Fruit fly (Drosophila melanogaster) whole organism, embryonic: ENCODE results near the gene Gycbeta100B.

Experiments
- Asciz ChIP-seq: fragments of 200-800 bp; sonication (Bioruptor generic); optimal IDR thresholded peaks from 2 replicates; lab custom pipeline; 2017; ENCODE audit warnings: missing biosample characterization, mild to moderate bottlenecking, missing genetic modification characterization, missing genetic modification reagents
- Atf-2 ChIP-seq: fragments of 200-800 bp; sonication (Bioruptor generic); optimal IDR thresholded peaks from 2 replicates; lab custom pipeline; 2016; ENCODE audit warnings: missing biosample characterization, missing genetic modification characterization
- Awh ChIP-seq: fragments of 200-800 bp; sonication (Bioruptor generic); IDR thresholded peaks from 2 replicates; pipeline ENCODE4, ENCODE4 v1.3.6; 2022; ENCODE audit warnings: missing biosample characterization, missing genetic modification characterization
- CG10209 ChIP-seq: fragments of 200-800 bp; sonication (Bioruptor generic); optimal IDR thresholded peaks from 3 replicates; lab custom pipeline; 2017; ENCODE audit warnings: missing biosample characterization, mild to moderate bottlenecking, missing genetic modification characterization, missing genetic modification reagents
- CG11247 ChIP-seq: fragments of 200-800 bp; sonication (Bioruptor generic); IDR thresholded peaks from 2 replicates; pipeline ENCODE4 v1.3.6; 2022; ENCODE audit warnings: missing biosample characterization, missing genetic modification characterization
- CG11696 ChIP-seq: fragments of 200-800 bp; sonication (Bioruptor generic); IDR thresholded peaks from 2 replicates; pipeline ENCODE4 v1.3.6; 2022; ENCODE audit warnings: missing biosample characterization, missing genetic modification characterization
- CG13287 ChIP-seq: fragments of 200-800 bp; sonication (Bioruptor generic); IDR thresholded peaks from 2 replicates; pipeline ENCODE4 v1.3.6; 2022; ENCODE audit warnings: missing biosample characterization, missing genetic modification characterization; ENCODE audit not compliant: partially characterized antibody
- CG13624 ChIP-seq: fragments of 200-800 bp; sonication (Bioruptor generic); optimal IDR thresholded peaks from 2 replicates; lab custom pipeline; 2016; ENCODE audit warnings: missing biosample characterization, missing genetic modification characterization
- CG15479 ChIP-seq: fragments of 200-800 bp; sonication (Bioruptor generic); optimal IDR thresholded peaks from 3 replicates; lab custom pipeline; 2019; ENCODE audit warnings: missing biosample characterization, mild to moderate bottlenecking, missing genetic modification characterization, moderate library complexity
- CG15601 ChIP-seq: fragments of 200-800 bp; sonication (Bioruptor generic); optimal IDR thresholded peaks from 3 replicates; lab custom pipeline; 2019; ENCODE audit warnings: missing biosample characterization, mild to moderate bottlenecking, missing genetic modification characterization, moderate library complexity
- CG16813 ChIP-seq: fragments of 200-800 bp; sonication (Bioruptor generic); IDR thresholded peaks from 3 replicates; pipeline ENCODE4 v1.3.6; 2022; ENCODE audit warnings: missing biosample characterization, missing genetic modification characterization; ENCODE audit not compliant: partially characterized antibody
- CG2120 ChIP-seq: fragments of 200-800 bp; sonication (Bioruptor generic); optimal IDR thresholded peaks from 3 replicates; lab custom pipeline; 2016; ENCODE audit warnings: missing biosample characterization, missing genetic modification characterization
- CG3065 ChIP-seq: fragments of 200-800 bp; sonication (Bioruptor generic); optimal IDR thresholded peaks from 2 replicates; lab custom pipeline; 2016; ENCODE audit warnings: missing biosample characterization, missing genetic modification characterization
- CG31224 ChIP-seq: fragments of 200-800 bp; sonication (Bioruptor generic); IDR thresholded peaks from 2 replicates; pipeline ENCODE4 v1.3.6; 2022; ENCODE audit warnings: missing biosample characterization, missing genetic modification characterization
- CG31388 ChIP-seq: fragments of 200-800 bp; sonication (Bioruptor generic); optimal IDR thresholded peaks from 2 replicates; lab custom pipeline; 2016; ENCODE audit warnings: missing biosample characterization, missing genetic modification characterization
- CG3995 ChIP-seq: fragments of 200-800 bp; sonication (Bioruptor generic); optimal IDR thresholded peaks from 3 replicates; lab custom pipeline; 2016; ENCODE audit warnings: missing biosample characterization, missing genetic modification characterization
- CG4730 ChIP-seq: fragments of 200-800 bp; sonication (Bioruptor generic); IDR thresholded peaks from 2 replicates; pipeline ENCODE4 v1.3.6; 2022; ENCODE audit warnings: missing biosample characterization, missing genetic modification characterization
- CG6791 ChIP-seq: fragments of 200-800 bp; sonication (Bioruptor generic); IDR thresholded peaks from 3 replicates; pipeline ENCODE4 v1.3.6; 2022; ENCODE audit warnings: missing biosample characterization, missing genetic modification characterization; ENCODE audit not compliant: partially characterized antibody
- CG7556 ChIP-seq: fragments of 200-800 bp; sonication (Bioruptor generic); optimal IDR thresholded peaks from 2 replicates; lab custom pipeline; 2017; ENCODE audit warnings: missing biosample characterization, mild to moderate bottlenecking, missing genetic modification characterization
- CG8765 ChIP-seq: fragments of 200-800 bp; sonication (Bioruptor generic); IDR thresholded peaks from 2 replicates; pipeline ENCODE4 v1.3.6; 2022; ENCODE audit warnings: missing biosample characterization, missing genetic modification characterization
- CG9215 ChIP-seq: fragments of 200-800 bp; sonication (Bioruptor generic); IDR thresholded peaks from 2 replicates; pipeline ENCODE4 v1.3.6; 2022; ENCODE audit warnings: missing biosample characterization, missing genetic modification characterization
- CoRest ChIP-seq: fragments of 200-800 bp; sonication (Bioruptor generic); optimal IDR thresholded peaks from 3 replicates; lab custom pipeline; 2018; ENCODE audit warnings: missing biosample characterization, mild to moderate bottlenecking, missing genetic modification characterization, moderate library complexity
- D ChIP-seq, 2 experiments: fragments of 200-800 bp in 1 of 2; fragments of >200 bp in 1 of 2; sonication (Bioruptor generic) in 1 of 2; optimal IDR thresholded peaks; 2 replicates in 1 of 2; 3 replicates in 1 of 2; lab custom pipeline; 2017; ENCODE audit warnings: mild to moderate bottlenecking in 1 of 2, missing biosample characterization in 1 of 2, missing genetic modification characterization in 1 of 2, missing genetic modification reagents in 1 of 2
- H15 ChIP-seq: fragments of 200-800 bp; sonication (Bioruptor generic); IDR thresholded peaks from 3 replicates; pipeline ENCODE4 v1.3.6; 2022; ENCODE audit warnings: missing biosample characterization, missing genetic modification characterization
- Hr3 ChIP-seq: fragments of 200-800 bp; sonication (Bioruptor generic); optimal IDR thresholded peaks from 3 replicates; lab custom pipeline; 2016; ENCODE audit warnings: missing biosample characterization, missing genetic modification characterization
- Hr39 ChIP-seq: fragments of >200 bp; optimal IDR thresholded peaks from 2 replicates; lab custom pipeline; 2017
- Med ChIP-seq: fragments of 200-800 bp; sonication (Bioruptor generic); peaks from one replicate; lab custom pipeline; 2016; ENCODE audit warnings: missing biosample characterization, missing genetic modification characterization, mild to moderate bottlenecking, inconsistent platforms, moderate library complexity
- Opbp ChIP-seq: fragments of 200-800 bp; sonication (Bioruptor generic); IDR thresholded peaks from 3 replicates; pipeline ENCODE4 v1.3.6; 2022; ENCODE audit warnings: missing biosample characterization, missing genetic modification characterization; ENCODE audit not compliant: partially characterized antibody
- PHDP ChIP-seq: fragments of 200-800 bp; sonication (Bioruptor generic); optimal IDR thresholded peaks from 3 replicates; lab custom pipeline; 2018; ENCODE audit warnings: missing biosample characterization, mild to moderate bottlenecking, missing genetic modification characterization, moderate library complexity
- Six4 ChIP-seq: fragments of 200-800 bp; sonication (Bioruptor generic); optimal IDR thresholded peaks from 2 replicates; lab custom pipeline; 2016; ENCODE audit warnings: missing biosample characterization, missing genetic modification characterization
- Vsx1 ChIP-seq: fragments of 200-800 bp; sonication (Bioruptor generic); optimal IDR thresholded peaks from 2 replicates; lab custom pipeline; 2017; ENCODE audit warnings: missing biosample characterization, mild to moderate bottlenecking, missing genetic modification characterization, missing genetic modification reagents
- Xrp1 ChIP-seq: fragments of 200-800 bp; sonication (Bioruptor generic); IDR thresholded peaks from 2 replicates; pipeline ENCODE4 v1.3.6; 2022; ENCODE audit warnings: missing biosample characterization, missing genetic modification characterization
- ap ChIP-seq: fragments of 200-800 bp; sonication (Bioruptor generic); IDR thresholded peaks from 2 replicates; pipeline ENCODE4 v1.3.6; 2022; ENCODE audit warnings: missing biosample characterization, missing genetic modification characterization
- bcd ChIP-seq: fragments of 200-800 bp; sonication (Bioruptor generic); optimal IDR thresholded peaks from 2 replicates; lab custom pipeline; 2017; ENCODE audit warnings: missing biosample characterization, mild to moderate bottlenecking, missing genetic modification characterization
- chif ChIP-seq, 2 experiments: fragments of 200-800 bp; sonication (Bioruptor generic); optimal IDR thresholded peaks; 3 replicates each; lab custom pipeline; 2016; ENCODE audit warnings: missing biosample characterization in 2 of 2, missing genetic modification characterization in 2 of 2
- chm ChIP-seq: fragments of 200-800 bp; sonication (Bioruptor generic); IDR thresholded peaks from 2 replicates; pipeline ENCODE4 v1.3.6; 2022; ENCODE audit warnings: missing biosample characterization, missing genetic modification characterization
- dan ChIP-seq: fragments of 200-800 bp; sonication (Bioruptor generic); IDR thresholded peaks from 2 replicates; pipeline ENCODE4 v1.3.6; 2022; ENCODE audit warnings: missing biosample characterization, missing genetic modification characterization
- dmrt11E ChIP-seq: fragments of 200-800 bp; sonication (Bioruptor generic); optimal IDR thresholded peaks from 3 replicates; lab custom pipeline; 2018; ENCODE audit warnings: missing biosample characterization, mild to moderate bottlenecking, missing genetic modification characterization, moderate library complexity
- en ChIP-seq: fragments of 200-800 bp; sonication (Bioruptor generic); optimal IDR thresholded peaks from 2 replicates; lab custom pipeline; 2016; ENCODE audit warnings: missing biosample characterization, missing genetic modification characterization
- fru ChIP-seq: fragments of >200 bp; optimal IDR thresholded peaks from 2 replicates; lab custom pipeline; 2017
- grn ChIP-seq: fragments of 200-800 bp; sonication (Bioruptor generic); optimal IDR thresholded peaks from 3 replicates; lab custom pipeline; 2017; ENCODE audit warnings: missing biosample characterization, missing genetic modification characterization
- h ChIP-seq: fragments of >200 bp; optimal IDR thresholded peaks from 2 replicates; lab custom pipeline; 2017
- her ChIP-seq: fragments of 200-800 bp; sonication (Bioruptor generic); optimal IDR thresholded peaks from 2 replicates; lab custom pipeline; 2016; ENCODE audit warnings: missing biosample characterization, missing genetic modification characterization
- jumu ChIP-seq: fragments of 200-800 bp; sonication (Bioruptor generic); optimal IDR thresholded peaks from 3 replicates; lab custom pipeline; 2016; ENCODE audit warnings: missing biosample characterization, missing genetic modification characterization
- kni ChIP-seq: fragments of 200-800 bp; sonication (Bioruptor generic); optimal IDR thresholded peaks from 3 replicates; lab custom pipeline; 2017; ENCODE audit warnings: mild to moderate bottlenecking, missing biosample characterization, missing genetic modification reagents, missing genetic modification characterization
- pho ChIP-seq: fragments of 200-800 bp; sonication (Bioruptor generic); optimal IDR thresholded peaks from 2 replicates; lab custom pipeline; 2016; ENCODE audit warnings: missing biosample characterization, missing genetic modification characterization
- ro ChIP-seq: fragments of 200-800 bp; sonication (Bioruptor generic); IDR thresholded peaks from 2 replicates; pipeline ENCODE4 v1.3.6; 2022; ENCODE audit warnings: missing biosample characterization, missing genetic modification characterization
- sob ChIP-seq: fragments of 200-800 bp; sonication (Bioruptor generic); IDR thresholded peaks from 2 replicates; pipeline ENCODE4 v1.3.6; 2022; ENCODE audit warnings: missing biosample characterization, missing genetic modification characterization
- tin ChIP-seq: fragments of 200-800 bp; sonication (Bioruptor generic); optimal IDR thresholded peaks from 3 replicates; lab custom pipeline; 2016; ENCODE audit warnings: missing biosample characterization, missing genetic modification characterization
- twi ChIP-seq: fragments of 200-800 bp; optimal IDR thresholded peaks from 2 replicates; lab custom pipeline; 2019; ENCODE audit warnings: missing biosample characterization, mild to moderate bottlenecking, missing genetic modification characterization, moderate library complexity
- vnd ChIP-seq: fragments of 200-800 bp; sonication (Bioruptor generic); IDR thresholded peaks from 3 replicates; pipeline ENCODE4 v1.3.6; 2022; ENCODE audit warnings: missing biosample characterization, missing genetic modification characterization; ENCODE audit not compliant: partially characterized antibody

Gycbeta100B gene

DNA sequence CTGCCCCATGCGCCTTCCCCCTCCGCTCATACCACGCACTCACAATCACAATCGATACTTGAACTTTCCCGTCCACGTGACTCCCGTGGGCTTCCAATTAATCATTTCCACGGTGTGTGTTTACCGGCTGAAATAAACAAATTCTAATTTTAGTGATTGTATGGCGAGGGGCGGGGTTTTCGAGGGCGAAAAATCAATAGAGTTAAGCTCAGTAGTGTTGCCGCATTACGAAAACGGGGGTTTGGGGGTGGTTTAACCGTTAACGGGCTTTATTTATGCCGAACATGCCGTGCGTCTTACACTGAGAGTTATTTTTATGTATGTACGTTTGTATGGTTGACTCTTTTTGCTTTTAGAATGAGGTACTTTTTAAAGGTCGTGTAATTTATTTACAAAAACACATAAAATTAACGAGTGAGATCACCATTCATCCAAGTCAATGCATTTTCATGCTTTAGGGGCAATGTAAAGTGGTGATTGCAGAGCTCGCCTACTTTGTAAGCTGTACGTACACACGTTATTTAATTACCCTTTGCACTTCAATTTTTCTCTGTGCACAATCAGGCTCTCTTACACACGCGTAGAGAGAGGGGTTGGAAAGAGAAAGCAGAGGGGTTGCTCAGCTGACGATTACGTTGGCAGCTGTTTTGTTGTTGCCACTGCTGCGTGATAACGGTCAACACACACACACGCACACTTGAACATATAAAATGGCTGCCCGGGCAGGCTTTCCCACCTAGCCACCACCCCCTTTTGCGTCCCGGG lies 88.1 kb downstream of the Gycbeta100B start (continued):
- TF ChIP-seq twi: peak; percentile 72
- TF ChIP-seq PHDP (tag; lab: Kevin White, UChicago): peak; percentile 88
- TF ChIP-seq Asciz: peak; percentile 74
- peak; percentile 85 for TF ChIP-seq Hr3
- no peak for TF ChIP-seq CG11247
- TF ChIP-seq chm (GFP tag; lab: Robert Waterston, UW): no peak
- peak; percentile 85 for TF ChIP-seq dmrt11E (tag; lab: Kevin White, UChicago)
- TF ChIP-seq ap: no peak
- peak; percentile 71 for TF ChIP-seq CG3065 (GFP tag; lab: Kevin White, UChicago)
- no peak for TF ChIP-seq grn (GFP tag; lab: Kevin White, UChicago)
- TF ChIP-seq H15 (GFP tag; lab: Robert Waterston, UW): no peak
- TF ChIP-seq pho (GFP tag; lab: Kevin White, UChicago): peak; percentile 84
- TF ChIP-seq CG31224: no peak
- TF ChIP-seq chif (GFP tag; optimal IDR thresholded peaks at IDR 0.05; lab: Kevin White, UChicago): peak; percentile 67 to 87
- TF ChIP-seq fru (lab: Kevin White, UChicago): no peak
- TF ChIP-seq CG15479 (GFP tag; lab: Kevin White, UChicago): peak; percentile 40
- no peak for TF ChIP-seq ro
- no peak for TF ChIP-seq Awh (GFP tag; lab: Robert Waterston, UW)
- peak; percentile 85 for TF ChIP-seq bcd (GFP tag; lab: Kevin White, UChicago)
- peak; percentile 71 for TF ChIP-seq Six4 (GFP tag; lab: Kevin White, UChicago)
- no peak for TF ChIP-seq h (lab: Kevin White, UChicago)
- TF ChIP-seq tin (GFP tag; lab: Kevin White, UChicago): peak; percentile 73
- peak; percentile 69 for TF ChIP-seq CG15601 (tag; lab: Kevin White, UChicago)
- TF ChIP-seq CoRest (tag; lab: Kevin White, UChicago): peak; percentile 92
- no peak for TF ChIP-seq CG4730
- no peak for TF ChIP-seq Xrp1 (GFP tag; lab: Robert Waterston, UW)
- TF ChIP-seq sob (GFP tag; lab: Robert Waterston, UW): no peak
- TF ChIP-seq CG13624 (GFP tag; lab: Kevin White, UChicago): peak; percentile 89
- TF ChIP-seq CG3995 (GFP tag; lab: Kevin White, UChicago): peak; percentile 27
- TF ChIP-seq Opbp (GFP tag; lab: Robert Waterston, UW): no peak
- peak; percentile 21 for TF ChIP-seq CG31388 (GFP tag; lab: Kevin White, UChicago)
- TF ChIP-seq CG16813 (GFP tag; lab: Robert Waterston, UW): no peak
- TF ChIP-seq her (GFP tag; lab: Kevin White, UChicago): peak; percentile 83
- peak; percentile 89 for TF ChIP-seq CG10209
- peak; percentile 92 for TF ChIP-seq CG2120 (GFP tag; lab: Kevin White, UChicago)
- TF ChIP-seq vnd: no peak
- TF ChIP-seq kni (GFP tag; lab: Kevin White, UChicago): peak; percentile 52
- TF ChIP-seq en: peak; percentile 81
- peak; percentile 97 for TF ChIP-seq Med
- peak; percentile 94 for TF ChIP-seq CG7556 (GFP tag; lab: Kevin White, UChicago)
- no peak for TF ChIP-seq CG13287
- TF ChIP-seq CG9215: no peak
- TF ChIP-seq Hr39 (lab: Kevin White, UChicago): no peak
- no peak for TF ChIP-seq CG6791 (GFP tag; lab: Robert Waterston, UW)
- no peak for TF ChIP-seq CG8765 (GFP tag; lab: Robert Waterston, UW)
- TF ChIP-seq Atf-2: peak; percentile 83
- no peak for TF ChIP-seq D (optimal IDR thresholded peaks at IDR 0.05; lab: Kevin White, UChicago)
- TF ChIP-seq D (GFP tag; optimal IDR thresholded peaks at IDR 0.05; lab: Kevin White, UChicago): peak; percentile 73
- no peak for TF ChIP-seq dan (GFP tag; lab: Robert Waterston, UW)
- TF ChIP-seq Vsx1 (GFP tag; lab: Kevin White, UChicago): peak; percentile 52
- TF ChIP-seq CG11696 (GFP tag; lab: Robert Waterston, UW): no peak
- peak; percentile 78 for TF ChIP-seq jumu
